Fruit fly (Drosophila melanogaster) whole organism, embryonic: ENCODE measurements around the gene CG10208.
A peak's percentile ranks its signal among the peaks of the same experiment; 100 is the strongest.

Experiments used
- Abd-B ChIP-seq: fragments of 200-800 bp; sonication (Bioruptor generic); optimal IDR thresholded peaks from 2 replicates; lab custom pipeline; 2018; ENCODE audit warnings: missing biosample characterization, mild to moderate bottlenecking, missing genetic modification characterization, moderate library complexity
- Aef1 ChIP-seq: fragments of 200-800 bp; sonication (Bioruptor generic); IDR thresholded peaks from 3 replicates; pipeline ENCODE4 v1.3.6; 2022; ENCODE audit warnings: missing biosample characterization, missing genetic modification characterization
- CG10321 ChIP-seq: fragments of 200-800 bp; sonication (Bioruptor generic); IDR thresholded peaks from 2 replicates; pipeline ENCODE4 v1.3.6; 2022; ENCODE audit warnings: missing biosample characterization, missing genetic modification characterization
- CG10979 ChIP-seq: fragments of 200-800 bp; sonication (Bioruptor generic); optimal IDR thresholded peaks from 2 replicates; lab custom pipeline; 2018; ENCODE audit warnings: missing biosample characterization, mild to moderate bottlenecking, missing genetic modification characterization, moderate library complexity
- CG12236 ChIP-seq: fragments of 200-800 bp; sonication (Bioruptor generic); optimal IDR thresholded peaks from 2 replicates; lab custom pipeline; 2016; ENCODE audit warnings: missing biosample characterization, missing genetic modification characterization
- CG13287 ChIP-seq: fragments of 200-800 bp; sonication (Bioruptor generic); IDR thresholded peaks from 2 replicates; pipeline ENCODE4 v1.3.6; 2022; ENCODE audit warnings: missing biosample characterization, missing genetic modification characterization; ENCODE audit not compliant: partially characterized antibody
- CG14014 ChIP-seq: fragments of 200-800 bp; sonication (Bioruptor generic); IDR thresholded peaks from 2 replicates; pipeline ENCODE4 v1.3.6; 2022; ENCODE audit warnings: missing biosample characterization, missing genetic modification characterization
- CG14050 ChIP-seq: fragments of 200-800 bp; sonication (Bioruptor generic); IDR thresholded peaks from 3 replicates; pipeline ENCODE4 v1.3.6; 2022; ENCODE audit warnings: missing biosample characterization, missing genetic modification characterization
- CG15011 ChIP-seq: fragments of 200-800 bp; sonication (Bioruptor generic); optimal IDR thresholded peaks from 3 replicates; lab custom pipeline; 2018; ENCODE audit warnings: missing biosample characterization, mild to moderate bottlenecking, missing genetic modification characterization
- CG17612 ChIP-seq: fragments of 200-800 bp; sonication (Bioruptor generic); IDR thresholded peaks from 2 replicates; pipeline ENCODE4 v1.3.6; 2022; ENCODE audit warnings: missing biosample characterization, missing genetic modification characterization
- CG17912 ChIP-seq: fragments of 200-800 bp; sonication (Bioruptor generic); optimal IDR thresholded peaks from 2 replicates; lab custom pipeline; 2018; ENCODE audit warnings: missing biosample characterization, mild to moderate bottlenecking, missing genetic modification characterization
- CG18476 ChIP-seq: fragments of 200-800 bp; sonication (Bioruptor generic); optimal IDR thresholded peaks from 2 replicates; lab custom pipeline; 2016; ENCODE audit warnings: missing biosample characterization, mild to moderate bottlenecking, missing genetic modification characterization
- CG2120 ChIP-seq: fragments of 200-800 bp; sonication (Bioruptor generic); optimal IDR thresholded peaks from 3 replicates; lab custom pipeline; 2016; ENCODE audit warnings: missing biosample characterization, missing genetic modification characterization
- CG31224 ChIP-seq: fragments of 200-800 bp; sonication (Bioruptor generic); IDR thresholded peaks from 2 replicates; pipeline ENCODE4 v1.3.6; 2022; ENCODE audit warnings: missing biosample characterization, missing genetic modification characterization
- CG33213 ChIP-seq: fragments of 200-800 bp; sonication (Bioruptor generic); optimal IDR thresholded peaks from 3 replicates; lab custom pipeline; 2016; ENCODE audit warnings: missing biosample characterization, missing genetic modification characterization
- CG3847 ChIP-seq: fragments of 200-800 bp; sonication (Bioruptor generic); IDR thresholded peaks from 2 replicates; pipeline ENCODE4 v1.3.6; 2022; ENCODE audit warnings: missing biosample characterization, missing genetic modification characterization
- CG4854 ChIP-seq: fragments of 200-800 bp; sonication (Bioruptor generic); optimal IDR thresholded peaks from 2 replicates; lab custom pipeline; 2016; ENCODE audit warnings: missing biosample characterization, missing genetic modification characterization, inconsistent platforms
- CG6175 ChIP-seq: fragments of 200-800 bp; sonication (Bioruptor generic); IDR thresholded peaks from 3 replicates; pipeline ENCODE4 v1.3.6; 2022; ENCODE audit warnings: missing biosample characterization, missing genetic modification characterization
- CG6272 ChIP-seq: fragments of 200-800 bp; sonication (Bioruptor generic); IDR thresholded peaks from 2 replicates; pipeline ENCODE4 v1.3.6; 2022; ENCODE audit warnings: missing biosample characterization, missing genetic modification characterization
- CG7271 ChIP-seq: fragments of 200-800 bp; sonication (Bioruptor generic); optimal IDR thresholded peaks from 2 replicates; lab custom pipeline; 2018; ENCODE audit warnings: missing biosample characterization, mild to moderate bottlenecking, missing genetic modification characterization, moderate library complexity
- CG9727 ChIP-seq: fragments of 200-800 bp; sonication (Bioruptor generic); optimal IDR thresholded peaks from 3 replicates; lab custom pipeline; 2017; ENCODE audit warnings: missing biosample characterization, mild to moderate bottlenecking, missing genetic modification characterization
- CG9932 ChIP-seq: fragments of 200-800 bp; sonication (Bioruptor generic); IDR thresholded peaks from 2 replicates; pipeline ENCODE4 v1.3.6; 2022; ENCODE audit warnings: missing biosample characterization, missing genetic modification characterization
- Dad ChIP-seq: fragments of 200-800 bp; sonication (Bioruptor generic); optimal IDR thresholded peaks from 3 replicates; lab custom pipeline; 2016; ENCODE audit warnings: missing biosample characterization, missing genetic modification characterization
- Dek ChIP-seq: fragments of 200-800 bp; sonication (Bioruptor generic); optimal IDR thresholded peaks from 3 replicates; lab custom pipeline; 2019; ENCODE audit warnings: missing biosample characterization, mild to moderate bottlenecking, missing genetic modification characterization, moderate library complexity
- Dll ChIP-seq: fragments of 200-800 bp; sonication (Bioruptor generic); IDR thresholded peaks from 4 replicates; pipeline ENCODE4 v1.3.6; 2022; ENCODE audit warnings: missing biosample characterization, missing genetic modification characterization; ENCODE audit not compliant: partially characterized antibody
- Gug ChIP-seq: fragments of 200-800 bp; sonication (Bioruptor generic); IDR thresholded peaks from 4 replicates; pipeline ENCODE4 v1.3.6; 2022; ENCODE audit warnings: missing biosample characterization, missing genetic modification characterization
- HmgD ChIP-seq: fragments of 200-800 bp; sonication (Bioruptor generic); optimal IDR thresholded peaks from 3 replicates; lab custom pipeline; 2016; ENCODE audit warnings: missing biosample characterization, missing genetic modification characterization
- Hsf ChIP-seq: fragments of 200-800 bp; sonication (Bioruptor generic); optimal IDR thresholded peaks from 3 replicates; lab custom pipeline; 2016; ENCODE audit warnings: missing biosample characterization, missing genetic modification characterization
- Kr ChIP-seq: fragments of 200-800 bp; sonication (Bioruptor generic); optimal IDR thresholded peaks from 2 replicates; lab custom pipeline; 2017; ENCODE audit warnings: missing biosample characterization, mild to moderate bottlenecking, missing genetic modification characterization
- Side ChIP-seq: fragments of 200-800 bp; sonication (Bioruptor generic); optimal IDR thresholded peaks from 2 replicates; lab custom pipeline; 2016; ENCODE audit warnings: missing biosample characterization, missing genetic modification characterization
- Sin3A ChIP-seq: fragments of >200 bp; optimal IDR thresholded peaks from 2 replicates; lab custom pipeline; 2018
- Six4 ChIP-seq: fragments of 200-800 bp; sonication (Bioruptor generic); optimal IDR thresholded peaks from 2 replicates; lab custom pipeline; 2016; ENCODE audit warnings: missing biosample characterization, missing genetic modification characterization
- Xbp1 ChIP-seq: fragments of 200-800 bp; sonication (Bioruptor generic); optimal IDR thresholded peaks from 3 replicates; lab custom pipeline; 2016; ENCODE audit warnings: missing biosample characterization, mild to moderate bottlenecking, missing genetic modification characterization
- ato ChIP-seq: fragments of 200-800 bp; sonication (Bioruptor generic); IDR thresholded peaks from 2 replicates; pipeline ENCODE4 v1.3.6; 2022; ENCODE audit warnings: missing biosample characterization, missing genetic modification characterization; ENCODE audit not compliant: partially characterized antibody
- cg ChIP-seq: fragments of 200-800 bp; sonication (Bioruptor generic); optimal IDR thresholded peaks from 3 replicates; lab custom pipeline; 2019; ENCODE audit warnings: missing biosample characterization, mild to moderate bottlenecking, missing genetic modification characterization, moderate library complexity
- chif ChIP-seq, 2 experiments: fragments of 200-800 bp; sonication (Bioruptor generic); optimal IDR thresholded peaks; 3 replicates each; lab custom pipeline; 2016; ENCODE audit warnings: missing biosample characterization in 2 of 2, missing genetic modification characterization in 2 of 2
- emc ChIP-seq: fragments of 200-800 bp; sonication (Bioruptor generic); optimal IDR thresholded peaks from 2 replicates; lab custom pipeline; 2016; ENCODE audit warnings: missing biosample characterization, missing genetic modification characterization
- esg ChIP-seq: fragments of 200-800 bp; sonication (Bioruptor generic); conservative IDR thresholded peaks from 2 replicates; pipeline ENCODE4 v1.3.6; 2022; ENCODE audit warnings: missing biosample characterization, missing genetic modification characterization
- gt ChIP-seq: fragments of 200-800 bp; sonication (Bioruptor generic); IDR thresholded peaks from 2 replicates; pipeline ENCODE4 v1.3.6; 2022; ENCODE audit warnings: missing biosample characterization, missing genetic modification characterization
- hth ChIP-seq: fragments of >200 bp; optimal IDR thresholded peaks from 2 replicates; lab custom pipeline; 2017; ENCODE audit warnings: inconsistent platforms
- jumu ChIP-seq: fragments of 200-800 bp; sonication (Bioruptor generic); optimal IDR thresholded peaks from 3 replicates; lab custom pipeline; 2016; ENCODE audit warnings: missing biosample characterization, missing genetic modification characterization
- mam ChIP-seq: fragments of 200-800 bp; sonication (Bioruptor generic); optimal IDR thresholded peaks from 3 replicates; lab custom pipeline; 2016; ENCODE audit warnings: missing biosample characterization, missing genetic modification characterization
- mirr ChIP-seq: fragments of 200-800 bp; sonication (Bioruptor generic); optimal IDR thresholded peaks from 3 replicates; lab custom pipeline; 2018; ENCODE audit warnings: missing biosample characterization, mild to moderate bottlenecking, missing genetic modification characterization
- nerfin-2 ChIP-seq: fragments of 200-800 bp; sonication (Bioruptor generic); IDR thresholded peaks from 2 replicates; pipeline ENCODE4 v1.3.6; 2022; ENCODE audit warnings: missing biosample characterization, missing genetic modification characterization; ENCODE audit not compliant: partially characterized antibody
- ranshi ChIP-seq: fragments of 200-800 bp; sonication (Bioruptor generic); IDR thresholded peaks from 2 replicates; pipeline ENCODE4 v1.3.6; 2022; ENCODE audit warnings: missing biosample characterization, missing genetic modification characterization
- salm ChIP-seq: fragments of 200-800 bp; sonication (Bioruptor generic); optimal IDR thresholded peaks from 2 replicates; lab custom pipeline; 2018; ENCODE audit warnings: missing biosample characterization, mild to moderate bottlenecking, missing genetic modification characterization
- sens ChIP-seq: fragments of 200-800 bp; sonication (Bioruptor generic); peaks from one replicate; lab custom pipeline; 2016; ENCODE audit warnings: missing biosample characterization, missing genetic modification characterization
- slp2 ChIP-seq: fragments of 200-800 bp; sonication (Bioruptor generic); optimal IDR thresholded peaks from 2 replicates; lab custom pipeline; 2016; ENCODE audit warnings: missing biosample characterization, missing genetic modification characterization
- vnd ChIP-seq: fragments of 200-800 bp; sonication (Bioruptor generic); IDR thresholded peaks from 3 replicates; pipeline ENCODE4 v1.3.6; 2022; ENCODE audit warnings: missing biosample characterization, missing genetic modification characterization; ENCODE audit not compliant: partially characterized antibody
- yki ChIP-seq: fragments of >200 bp; optimal IDR thresholded peaks from 3 replicates; lab custom pipeline; 2018

Gene CG10208

DNA sequence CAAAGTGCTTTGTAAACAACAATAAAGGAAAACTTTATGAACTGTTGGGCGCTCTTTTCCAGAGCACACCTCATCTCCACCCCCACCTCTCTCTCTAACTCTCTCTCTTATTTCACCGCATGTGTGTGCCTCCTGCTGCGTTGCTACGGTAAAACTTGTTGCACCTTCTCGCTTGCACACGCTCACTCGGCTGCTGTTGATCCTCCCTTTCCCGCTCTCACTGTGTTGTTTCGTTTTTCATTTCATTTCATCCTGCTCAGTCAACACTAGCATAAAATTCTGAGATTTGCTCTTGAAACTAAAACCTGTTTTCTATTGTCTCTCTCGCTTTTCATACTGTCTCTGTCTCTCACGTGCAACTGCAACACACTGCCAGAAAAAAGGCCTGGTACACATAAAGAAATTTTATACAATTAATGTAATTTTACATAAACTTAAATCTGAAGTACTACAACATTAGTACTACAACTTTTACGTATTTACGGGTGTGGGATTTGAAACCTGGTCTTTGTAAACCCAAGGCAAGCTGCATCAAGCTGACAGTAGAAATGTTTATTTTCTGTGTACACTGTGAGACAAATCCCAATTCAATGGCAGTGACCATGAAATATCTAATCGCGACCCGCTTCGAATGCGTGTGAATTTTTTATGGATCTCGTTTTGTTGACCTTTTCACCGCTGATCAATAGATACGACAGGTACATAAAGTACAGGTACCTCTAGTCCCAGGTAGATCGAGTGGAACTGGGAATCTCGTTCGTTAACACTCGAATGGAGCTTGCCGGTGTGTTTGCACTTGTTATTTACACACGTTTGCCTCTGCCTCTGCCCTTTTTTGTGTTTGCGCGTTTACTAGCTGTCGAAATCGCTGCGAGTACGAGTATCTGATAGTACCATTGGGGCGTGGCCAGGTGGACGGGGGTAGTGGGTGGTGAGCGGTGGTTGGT lies 8.8 kb upstream of the CG10208 start (continued):
- TF ChIP-seq CG14014 (GFP tag; lab: Robert Waterston, UW), result peak; percentile 61; the same call in 1 of the 2 replicates
- TF ChIP-seq yki (lab: Kevin White, UChicago), result no peak
- TF ChIP-seq CG9932 (GFP tag; lab: Robert Waterston, UW), result no peak
- TF ChIP-seq ato (GFP tag; lab: Robert Waterston, UW), result no peak
- TF ChIP-seq mam (GFP tag; lab: Kevin White, UChicago), result peak; percentile 52
- TF ChIP-seq CG31224 (GFP tag; lab: Robert Waterston, UW), result peak; percentile 8
- peak; percentile 76 for TF ChIP-seq esg
- TF ChIP-seq slp2 (GFP tag; lab: Kevin White, UChicago), result peak; percentile 85
- 0 out of 2 replicates have a peak, but pooled peaks have one; percentile 22 for TF ChIP-seq nerfin-2 (GFP tag; lab: Robert Waterston, UW)
- peak; percentile 90 for TF ChIP-seq Hsf (GFP tag; lab: Kevin White, UChicago)
- TF ChIP-seq CG33213, result peak; percentile 39
- TF ChIP-seq CG6272 (GFP tag; lab: Robert Waterston, UW), result peak; percentile 76
- peak; percentile 97 for TF ChIP-seq CG10979 (tag; lab: Kevin White, UChicago)
- peak; percentile 50; the same call in 1 of the 2 replicates for TF ChIP-seq CG3847 (GFP tag; lab: Robert Waterston, UW)
- TF ChIP-seq CG13287 (GFP tag; lab: Robert Waterston, UW), result no peak
- peak; percentile 6 for TF ChIP-seq HmgD
- peak; percentile 23 for TF ChIP-seq CG2120 (GFP tag; lab: Kevin White, UChicago)
- TF ChIP-seq CG18476, result peak; percentile 87
- TF ChIP-seq Side (GFP tag; lab: Kevin White, UChicago), result peak; percentile 55
- TF ChIP-seq Abd-B, result peak; percentile 89
- peak; percentile 82 for TF ChIP-seq gt
- peak; percentile 91 for TF ChIP-seq Xbp1 (GFP tag; lab: Kevin White, UChicago)
- peak; percentile 93 for TF ChIP-seq CG9727 (GFP tag; lab: Kevin White, UChicago)
- peak; percentile 86 for TF ChIP-seq Kr (GFP tag; lab: Kevin White, UChicago)
- peak; percentile 10 for TF ChIP-seq CG17912 (GFP tag; lab: Kevin White, UChicago)
- no peak for TF ChIP-seq vnd (GFP tag; lab: Robert Waterston, UW)
- TF ChIP-seq CG4854 (GFP tag; lab: Kevin White, UChicago), result peak; percentile 63
- TF ChIP-seq chif (GFP tag; optimal IDR thresholded peaks at IDR 0.05; lab: Kevin White, UChicago), result peak; percentile 84 to 95
- peak; percentile 8 for TF ChIP-seq emc (GFP tag; lab: Kevin White, UChicago)
- TF ChIP-seq ranshi, result peak; percentile 73
- TF ChIP-seq CG7271, result peak; percentile 43
- peak; percentile 78 for TF ChIP-seq jumu
- peak; percentile 28; the same call in 1 of the 3 replicates for TF ChIP-seq CG6175 (GFP tag; lab: Robert Waterston, UW)
- TF ChIP-seq Dll, result no peak
- peak; percentile 66 for TF ChIP-seq Dek (tag; lab: Kevin White, UChicago)
- TF ChIP-seq Dad, result peak; percentile 36
- TF ChIP-seq CG10321 (GFP tag; lab: Robert Waterston, UW), result no peak
- peak; percentile 99 for TF ChIP-seq sens
- TF ChIP-seq Six4 (GFP tag; lab: Kevin White, UChicago), result peak; percentile 83
- TF ChIP-seq cg, result peak; percentile 36
- peak; percentile 68; the same call in 3 of the 4 replicates for TF ChIP-seq Gug (GFP tag; lab: Robert Waterston, UW)
- no peak for TF ChIP-seq hth (lab: Kevin White, UChicago)
- TF ChIP-seq CG17612 (GFP tag; lab: Robert Waterston, UW), result no peak; the same call in 1 of the 2 replicates
- TF ChIP-seq CG14050 (GFP tag; lab: Robert Waterston, UW), result peak; percentile 73
- peak; percentile 58 for TF ChIP-seq salm (tag; lab: Kevin White, UChicago)
- TF ChIP-seq CG15011, result peak; percentile 70
- no peak for TF ChIP-seq Sin3A (lab: Kevin White, UChicago)
- peak; percentile 98 for TF ChIP-seq mirr (GFP tag; lab: Kevin White, UChicago)
- peak; percentile 32; the same call in 1 of the 3 replicates for TF ChIP-seq Aef1 (GFP tag; lab: Robert Waterston, UW)
- TF ChIP-seq CG12236 (GFP tag; lab: Kevin White, UChicago), result peak; percentile 77
